Worm (Caenorhabditis elegans) whole organism, mixed stage, embryonic: ENCODE measurements around the gene str-81.

Experiments used
- M03D4.4 ChIP-seq: sonication (generic microtip); optimal IDR thresholded peaks from 2 replicates; lab custom pipeline; 2017; ENCODE audit warnings: mild to moderate bottlenecking, missing genetic modification characterization, missing compliant biosample characterization
- bed-3 ChIP-seq: fragments of 200-800 bp; sonication (Bioruptor generic); optimal IDR thresholded peaks from 3 replicates; lab custom pipeline; 2018; ENCODE audit warnings: mild to moderate bottlenecking, missing genetic modification characterization, moderate library complexity, missing compliant biosample characterization
- blmp-1 ChIP-seq: fragments of 150-350 bp; optimal IDR thresholded peaks from 2 replicates; lab custom pipeline; 2014; ENCODE audit warnings: missing biosample characterization, missing genetic modification characterization
- ceh-39 ChIP-seq: fragments of 150-350 bp; optimal IDR thresholded peaks from 2 replicates; lab custom pipeline; 2014; ENCODE audit warnings: missing biosample characterization, missing genetic modification characterization
- ceh-83 ChIP-seq: fragments of 200-800 bp; sonication (Bioruptor generic); optimal IDR thresholded peaks from 2 replicates; lab custom pipeline; 2018; ENCODE audit warnings: mild to moderate bottlenecking, missing genetic modification characterization, missing compliant biosample characterization
- ces-1 ChIP-seq: fragments of 150-350 bp; optimal IDR thresholded peaks from 2 replicates; lab custom pipeline; 2014; ENCODE audit warnings: missing biosample characterization, missing genetic modification reagents, missing genetic modification characterization
- cnd-1 ChIP-seq: fragments of 200-800 bp; sonication (Bioruptor generic); optimal IDR thresholded peaks from 2 replicates; lab custom pipeline; 2018; ENCODE audit warnings: mild to moderate bottlenecking, missing genetic modification characterization, missing compliant biosample characterization
- elt-1 ChIP-seq: sonication (generic microtip); optimal IDR thresholded peaks from 2 replicates; lab custom pipeline; 2017; ENCODE audit warnings: missing genetic modification characterization, mild to moderate bottlenecking, missing compliant biosample characterization, antibody characterized with exemption, moderate library complexity, borderline replicate concordance; ENCODE audit not compliant: insufficient read depth
- elt-3 ChIP-seq: fragments of 150-350 bp; optimal IDR thresholded peaks from 2 replicates; lab custom pipeline; 2014; ENCODE audit warnings: missing biosample characterization, missing genetic modification characterization
- flh-1 ChIP-seq: fragments of 200-800 bp; sonication (Bioruptor generic); optimal IDR thresholded peaks from 2 replicates; lab custom pipeline; 2018; ENCODE audit warnings: mild to moderate bottlenecking, missing genetic modification characterization, moderate library complexity, missing compliant biosample characterization
- ham-2 ChIP-seq: fragments of 200-800 bp; sonication (Bioruptor generic); optimal IDR thresholded peaks from 2 replicates; lab custom pipeline; 2018; ENCODE audit warnings: mild to moderate bottlenecking, missing genetic modification characterization, missing compliant biosample characterization
- hlh-1 ChIP-seq: fragments of 150-350 bp; optimal IDR thresholded peaks from 2 replicates; lab custom pipeline; 2014; ENCODE audit warnings: missing biosample characterization, missing genetic modification reagents, missing genetic modification characterization
- lin-13 ChIP-seq: fragments of 150-350 bp; optimal IDR thresholded peaks from 2 replicates; lab custom pipeline; 2014; ENCODE audit warnings: missing biosample characterization, missing genetic modification characterization
- lin-32 ChIP-seq: fragments of 200-800 bp; sonication (Bioruptor generic); optimal IDR thresholded peaks from 2 replicates; lab custom pipeline; 2018; ENCODE audit warnings: mild to moderate bottlenecking, missing genetic modification characterization, missing compliant biosample characterization
- lsy-2 ChIP-seq: fragments of 150-350 bp; optimal IDR thresholded peaks from 2 replicates; lab custom pipeline; 2014; ENCODE audit warnings: missing biosample characterization, missing genetic modification characterization
- mab-5 ChIP-seq: fragments of 150-350 bp; optimal IDR thresholded peaks from 2 replicates; lab custom pipeline; 2014; ENCODE audit warnings: missing biosample characterization, missing genetic modification characterization
- mep-1 ChIP-seq: fragments of 150-350 bp; optimal IDR thresholded peaks from 2 replicates; lab custom pipeline; 2017; ENCODE audit warnings: missing biosample characterization, missing genetic modification reagents, missing genetic modification characterization, inconsistent platforms
- nhr-12 ChIP-seq: fragments of 150-350 bp; optimal IDR thresholded peaks from 2 replicates; lab custom pipeline; 2014; ENCODE audit warnings: missing biosample characterization, missing genetic modification characterization
- nhr-2 ChIP-seq: fragments of 150-350 bp; optimal IDR thresholded peaks from 2 replicates; lab custom pipeline; 2014; ENCODE audit warnings: missing biosample characterization, missing genetic modification characterization
- nhr-237 ChIP-seq: fragments of 150-350 bp; optimal IDR thresholded peaks from 2 replicates; lab custom pipeline; 2014; ENCODE audit warnings: missing biosample characterization, missing genetic modification characterization
- nhr-28 ChIP-seq: fragments of 150-350 bp; optimal IDR thresholded peaks from 2 replicates; lab custom pipeline; 2014; ENCODE audit warnings: missing biosample characterization, missing genetic modification characterization
- nhr-76 ChIP-seq: sonication (generic microtip); optimal IDR thresholded peaks from 2 replicates; lab custom pipeline; 2017; ENCODE audit warnings: missing biosample characterization, missing genetic modification characterization
- pha-4 ChIP-seq: fragments of 150-350 bp; optimal IDR thresholded peaks from 2 replicates; lab custom pipeline; 2018; ENCODE audit warnings: missing biosample characterization, missing genetic modification reagents, missing genetic modification characterization
- sem-2 ChIP-seq: fragments of 200-800 bp; sonication (Bioruptor generic); optimal IDR thresholded peaks from 2 replicates; lab custom pipeline; 2018; ENCODE audit warnings: mild to moderate bottlenecking, missing genetic modification characterization, missing compliant biosample characterization
- snpc-4 ChIP-seq: fragments of 150-350 bp; optimal IDR thresholded peaks from 2 replicates; lab custom pipeline; 2014; ENCODE audit warnings: missing biosample characterization, missing genetic modification characterization
- sptf-1 ChIP-seq: sonication (generic microtip); optimal IDR thresholded peaks from 2 replicates; lab custom pipeline; 2017; ENCODE audit warnings: mild to moderate bottlenecking, missing genetic modification characterization, moderate library complexity, missing compliant biosample characterization
- unc-120 ChIP-seq: sonication (generic microtip); optimal IDR thresholded peaks from 2 replicates; lab custom pipeline; 2017; ENCODE audit warnings: missing genetic modification characterization, missing compliant biosample characterization; ENCODE audit not compliant: poor library complexity, severe bottlenecking
- unc-39 ChIP-seq: fragments of 150-350 bp; optimal IDR thresholded peaks from 2 replicates; lab custom pipeline; 2014; ENCODE audit warnings: missing biosample characterization, missing genetic modification characterization
- unc-62 ChIP-seq: fragments of 150-350 bp; optimal IDR thresholded peaks from 2 replicates; lab custom pipeline; 2014; ENCODE audit warnings: missing biosample characterization, missing genetic modification reagents, missing genetic modification characterization
- zip-8 ChIP-seq: fragments of 150-350 bp; optimal IDR thresholded peaks from 2 replicates; lab custom pipeline; 2014; ENCODE audit warnings: missing biosample characterization, missing genetic modification characterization
- ztf-11 ChIP-seq: fragments of 150-350 bp; optimal IDR thresholded peaks from 2 replicates; lab custom pipeline; 2014; ENCODE audit warnings: missing biosample characterization, missing genetic modification characterization

The str-81 gene

DNA sequence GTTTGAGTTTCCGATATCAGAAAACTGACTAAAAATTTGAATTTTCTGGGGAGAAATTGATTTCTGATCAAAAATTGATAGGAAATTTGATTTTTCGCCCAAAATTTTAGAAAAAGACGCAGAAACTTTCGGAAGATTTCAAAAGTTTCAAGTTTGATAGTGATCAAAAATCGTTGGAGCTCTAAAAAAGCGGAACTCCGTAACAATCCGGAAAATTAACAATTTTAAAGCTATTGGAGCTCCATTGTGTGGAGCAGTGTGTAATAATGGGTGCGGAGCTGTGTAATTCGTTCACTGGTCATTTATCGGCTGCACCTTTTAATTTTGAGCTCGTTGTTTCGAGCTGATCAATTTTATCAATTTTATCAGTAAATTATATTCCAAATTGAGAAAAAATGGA, 2.6 kb upstream of the str-81 start, which contains the start of gene F21D9.4:
F21D9.4 (plus strand) TSS at position 301 of the 400 bp plus-strand sequence.
- TF ChIP-seq M03D4.4 (tag; lab: Kevin White, UChicago), result no peak
- TF ChIP-seq hlh-1, result no peak
- TF ChIP-seq mep-1 (tag; lab: Kevin White, UChicago), result no peak
- TF ChIP-seq ces-1 (GFP tag; lab: Kevin White, UChicago), result no peak
- TF ChIP-seq pha-4 (tag; lab: Kevin White, UChicago), result no peak
- TF ChIP-seq ztf-11, result no peak
- no peak for TF ChIP-seq mab-5
- no peak for TF ChIP-seq bed-3 (GFP tag; lab: Kevin White, UChicago)
- TF ChIP-seq nhr-237, result no peak
- TF ChIP-seq unc-120 (tag; lab: Kevin White, UChicago), result no peak
- TF ChIP-seq ceh-83, result no peak
- no peak for TF ChIP-seq sem-2 (GFP tag; lab: Kevin White, UChicago)
- TF ChIP-seq flh-1 (GFP tag; lab: Kevin White, UChicago), result no peak
- no peak for TF ChIP-seq nhr-2 (tag; lab: Kevin White, UChicago)
- TF ChIP-seq elt-1 (tag; lab: Kevin White, UChicago), result no peak
- TF ChIP-seq unc-62 (GFP tag; lab: Kevin White, UChicago), result no peak
- no peak for TF ChIP-seq lsy-2 (tag; lab: Kevin White, UChicago)
- no peak for TF ChIP-seq cnd-1 (tag; lab: Kevin White, UChicago)
- TF ChIP-seq ceh-39, result no peak
- no peak for TF ChIP-seq nhr-28 (tag; lab: Kevin White, UChicago)

DNA sequence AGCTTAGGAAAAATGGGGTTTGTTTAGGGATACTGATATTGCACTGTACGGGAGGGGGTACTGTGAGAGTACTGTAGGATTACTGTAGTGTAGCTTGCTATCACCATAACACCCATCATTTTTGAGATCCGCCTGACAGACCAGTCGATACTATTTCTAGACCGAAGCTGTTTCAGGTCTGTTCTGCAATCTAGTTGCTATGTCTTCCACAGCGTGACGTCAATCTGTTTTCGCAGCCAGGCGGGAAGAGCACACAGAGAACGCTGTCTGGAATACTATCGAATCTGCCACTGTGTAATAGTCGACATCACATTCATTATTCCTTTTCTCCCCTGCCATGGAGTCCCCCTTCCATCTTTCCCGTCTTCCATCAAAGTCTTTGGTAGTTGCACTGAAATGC, 961 bp upstream of the str-81 start, which contains the start of gene F21D9.11:
F21D9.11 (plus strand) TSS at position 301 of the 400 bp plus-strand sequence.
- TF ChIP-seq M03D4.4 (tag; lab: Kevin White, UChicago), result no peak
- no peak for TF ChIP-seq nhr-76 (tag; lab: Kevin White, UChicago)
- TF ChIP-seq elt-1 (tag; lab: Kevin White, UChicago), result no peak
- TF ChIP-seq flh-1 (GFP tag; lab: Kevin White, UChicago), result no peak
- no peak for TF ChIP-seq sptf-1
- TF ChIP-seq bed-3 (GFP tag; lab: Kevin White, UChicago), result no peak
- no peak for TF ChIP-seq unc-120 (tag; lab: Kevin White, UChicago)
- no peak for TF ChIP-seq lsy-2 (tag; lab: Kevin White, UChicago)
- no peak for TF ChIP-seq ceh-83
- TF ChIP-seq mab-5, result no peak
- no peak for TF ChIP-seq ztf-11

DNA sequence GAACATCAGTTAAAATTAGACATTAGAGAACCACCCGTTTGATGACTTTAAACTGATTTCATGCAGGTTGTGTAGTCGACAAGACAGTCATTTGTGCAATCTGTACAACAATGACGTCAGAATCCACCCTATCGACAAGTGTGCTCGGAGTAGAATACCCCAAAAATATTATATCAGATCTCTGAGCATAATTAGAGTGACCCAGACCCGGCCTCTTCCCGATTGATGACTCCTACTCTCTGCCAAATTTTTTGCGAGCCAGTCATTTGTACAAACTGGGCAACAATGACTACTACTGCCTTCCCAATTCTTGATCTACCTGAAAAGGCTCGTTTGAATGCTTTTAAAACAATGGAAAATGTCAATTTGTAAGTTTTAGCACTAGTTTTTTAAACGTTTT, 10.8 kb downstream of the str-81 start, which contains the start of the genes fbxb-115 and fbxb-1:
fbxb-115 (minus strand) TSS at position 101 of the 400 bp plus-strand sequence.
fbxb-1 (plus strand) TSS at position 226 of the 400 bp plus-strand sequence.
- TF ChIP-seq zip-8, result no peak
- TF ChIP-seq unc-62 (GFP tag; lab: Kevin White, UChicago), result no peak
- TF ChIP-seq ceh-39, result no peak
- TF ChIP-seq ces-1 (GFP tag; lab: Kevin White, UChicago), result no peak
- TF ChIP-seq, all 35 proteins: peak for 0

DNA sequence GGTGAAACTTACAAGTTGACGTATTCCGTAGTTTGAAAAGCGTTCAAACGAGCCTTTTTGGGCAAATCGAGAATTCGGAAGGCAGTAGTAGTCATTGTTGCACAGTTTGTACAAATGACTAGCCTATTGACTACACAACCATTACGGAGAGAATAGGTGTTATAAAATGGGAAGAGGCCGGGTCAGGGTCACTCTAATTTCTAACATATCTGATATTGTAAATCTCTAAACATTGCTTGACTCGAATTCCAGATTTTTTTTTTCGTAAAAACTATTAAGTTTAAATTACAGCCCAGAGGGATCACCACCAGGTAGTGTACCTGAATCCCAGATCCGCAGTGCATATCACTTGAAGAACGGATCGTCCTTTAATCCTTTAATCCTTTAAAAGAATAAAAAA, 13.7 kb downstream of the str-81 start, which contains the start of gene fbxb-2:
fbxb-2 (minus strand) TSS at position 101 of the 400 bp plus-strand sequence.
- TF ChIP-seq nhr-2 (tag; lab: Kevin White, UChicago) (no peak), unc-120 (tag; lab: Kevin White, UChicago) (no peak), nhr-237 (no peak), zip-8 (no peak), blmp-1 (no peak), elt-3 (tag; lab: Kevin White, UChicago) (no peak), nhr-76 (tag; lab: Kevin White, UChicago) (no peak), hlh-1 (no peak), mab-5 (no peak), nhr-12 (no peak), ceh-83 (no peak), mep-1 (tag; lab: Kevin White, UChicago) (no peak)

DNA sequence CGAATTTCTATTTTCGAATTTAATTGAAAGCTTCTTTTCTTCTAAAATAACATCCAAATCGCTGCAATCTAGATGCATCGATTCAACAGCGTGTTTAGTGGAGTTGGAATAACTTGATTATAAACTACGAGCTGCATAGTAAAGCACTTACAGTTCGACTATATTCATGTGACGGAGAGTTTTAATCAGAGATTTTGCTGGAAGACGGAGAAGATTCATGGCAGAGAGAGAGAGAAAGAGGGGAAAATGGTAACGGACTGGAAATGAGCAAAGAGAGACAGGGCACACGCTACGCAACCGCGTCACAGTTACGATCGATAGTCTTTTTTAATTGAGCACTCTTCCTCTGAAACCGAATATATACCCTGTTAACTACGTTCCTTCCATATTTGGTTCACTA, 17.4 kb downstream of the str-81 start, which contains the start of gene fbxb-116:
fbxb-116 (plus strand) TSS at position 301 of the 400 bp plus-strand sequence.
- TF ChIP-seq lin-13 (tag; lab: Kevin White, UChicago) (no peak), ceh-83 (no peak), snpc-4 (tag; lab: Kevin White, UChicago) (no peak), flh-1 (GFP tag; lab: Kevin White, UChicago) (no peak), lin-32 (no peak), ztf-11 (no peak)

DNA sequence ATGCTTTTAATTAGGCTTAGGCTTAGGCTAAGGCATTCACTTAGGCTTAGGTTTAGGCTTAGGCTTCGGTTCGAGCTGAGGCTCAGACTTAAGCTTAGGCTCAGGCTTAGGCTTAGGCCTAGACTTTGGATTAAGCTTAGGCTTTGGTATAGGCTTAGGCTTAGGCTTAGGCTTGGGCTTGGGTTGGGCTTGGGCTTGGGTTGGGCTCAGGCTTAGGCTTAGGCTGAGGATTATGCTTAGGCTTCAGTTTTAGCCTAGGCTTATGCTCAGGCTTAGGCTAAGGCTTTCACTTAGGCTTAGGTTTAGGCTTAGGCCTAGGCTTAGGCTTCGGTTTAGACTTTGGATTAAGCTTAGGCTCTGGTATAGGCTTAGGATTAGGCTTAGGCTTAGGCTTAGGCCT, 19.7 kb downstream of the str-81 start:
- no peak for TF ChIP-seq M03D4.4 (tag; lab: Kevin White, UChicago)
- no peak for TF ChIP-seq hlh-1
- no peak for TF ChIP-seq mab-5
- TF ChIP-seq sem-2 (GFP tag; lab: Kevin White, UChicago), result no peak
- TF ChIP-seq sptf-1, result no peak
- peak; percentile 51 for TF ChIP-seq ham-2 (GFP tag; lab: Kevin White, UChicago)
- no peak for TF ChIP-seq lsy-2 (tag; lab: Kevin White, UChicago)
- no peak for TF ChIP-seq ztf-11
- no peak for TF ChIP-seq lin-13 (tag; lab: Kevin White, UChicago)
- peak; percentile 3 for TF ChIP-seq unc-39
